Worm (Caenorhabditis elegans) whole organism, late embryonic: Measurements from ENCODE around the gene his-18.

Experiments
- C38D4.7 ChIP-seq: fragments of 200-800 bp; sonication (Bioruptor generic); optimal IDR thresholded peaks from 2 replicates; lab custom pipeline; 2018; ENCODE audit warnings: mild to moderate bottlenecking, missing genetic modification characterization, moderate library complexity, missing compliant biosample characterization
- F13H6.1 ChIP-seq: sonication (generic microtip); optimal IDR thresholded peaks from 2 replicates; lab custom pipeline; 2016; ENCODE audit warnings: missing genetic modification characterization, missing compliant biosample characterization
- K02D7.2 ChIP-seq: sonication (generic microtip); optimal IDR thresholded peaks from 2 replicates; lab custom pipeline; 2017; ENCODE audit warnings: mild to moderate bottlenecking, missing genetic modification characterization, missing compliant biosample characterization
- K09A11.1 ChIP-seq: sonication (generic microtip); optimal IDR thresholded peaks from 2 replicates; lab custom pipeline; 2017; ENCODE audit warnings: antibody characterized with exemption, mild to moderate bottlenecking, missing genetic modification characterization, missing compliant biosample characterization; ENCODE audit not compliant: insufficient read depth
- T23F11.4 ChIP-seq: fragments of 200-800 bp; sonication (Bioruptor generic); optimal IDR thresholded peaks from 2 replicates; lab custom pipeline; 2018; ENCODE audit warnings: mild to moderate bottlenecking, missing genetic modification characterization, missing compliant biosample characterization
- Y22D7AL.16 ChIP-seq: sonication (generic microtip); optimal IDR thresholded peaks from 2 replicates; lab custom pipeline; 2016; ENCODE audit warnings: missing genetic modification characterization, missing compliant biosample characterization
- ahr-1 ChIP-seq: sonication (generic microtip); optimal IDR thresholded peaks from 2 replicates; lab custom pipeline; 2016; ENCODE audit warnings: missing genetic modification characterization, missing compliant biosample characterization
- ceh-18 ChIP-seq: sonication (generic microtip); optimal IDR thresholded peaks from 2 replicates; lab custom pipeline; 2016; ENCODE audit warnings: missing genetic modification characterization, missing compliant biosample characterization
- ceh-24 ChIP-seq: sonication (generic microtip); optimal IDR thresholded peaks from 2 replicates; lab custom pipeline; 2016; ENCODE audit warnings: mild to moderate bottlenecking, missing genetic modification characterization, missing compliant biosample characterization
- ceh-31 ChIP-seq: sonication (generic microtip); optimal IDR thresholded peaks from 2 replicates; lab custom pipeline; 2016; ENCODE audit warnings: missing genetic modification characterization, missing compliant biosample characterization
- ceh-9 ChIP-seq: sonication (generic microtip); optimal IDR thresholded peaks from 2 replicates; lab custom pipeline; 2016; ENCODE audit warnings: mild to moderate bottlenecking, missing genetic modification characterization, inconsistent platforms, missing compliant biosample characterization
- che-1 ChIP-seq: sonication (generic microtip); optimal IDR thresholded peaks from 2 replicates; lab custom pipeline; 2016; ENCODE audit warnings: mild to moderate bottlenecking, missing genetic modification characterization, missing compliant biosample characterization
- dmd-4 ChIP-seq: sonication (generic microtip); optimal IDR thresholded peaks from 2 replicates; lab custom pipeline; 2016; ENCODE audit warnings: borderline replicate concordance, missing genetic modification characterization, missing compliant biosample characterization
- dve-1 ChIP-seq: sonication (generic microtip); optimal IDR thresholded peaks from 2 replicates; lab custom pipeline; 2017; ENCODE audit warnings: antibody characterized with exemption, mild to moderate bottlenecking, missing genetic modification characterization, missing compliant biosample characterization
- fkh-10 ChIP-seq: fragments of 150-350 bp; optimal IDR thresholded peaks from 2 replicates; lab custom pipeline; 2014; ENCODE audit warnings: missing biosample characterization, missing genetic modification reagents, missing genetic modification characterization
- fkh-6 ChIP-seq: sonication (generic microtip); optimal IDR thresholded peaks from 2 replicates; lab custom pipeline; 2016; ENCODE audit warnings: missing genetic modification characterization, missing compliant biosample characterization
- hlh-15 ChIP-seq: sonication (generic microtip); optimal IDR thresholded peaks from 2 replicates; lab custom pipeline; 2016; ENCODE audit warnings: missing genetic modification characterization, missing compliant biosample characterization
- hlh-30 ChIP-seq: sonication (generic microtip); optimal IDR thresholded peaks from 2 replicates; lab custom pipeline; 2017; ENCODE audit warnings: antibody characterized with exemption, missing genetic modification characterization, missing compliant biosample characterization; ENCODE audit not compliant: insufficient read depth
- mec-3 ChIP-seq: sonication (generic microtip); optimal IDR thresholded peaks from 2 replicates; lab custom pipeline; 2016; ENCODE audit warnings: borderline replicate concordance, missing genetic modification characterization, missing compliant biosample characterization
- nhr-11 ChIP-seq: fragments of 150-350 bp; optimal IDR thresholded peaks from 2 replicates; lab custom pipeline; 2014; ENCODE audit warnings: missing biosample characterization, missing genetic modification characterization
- nhr-232 ChIP-seq: sonication (generic microtip); optimal IDR thresholded peaks from 2 replicates; lab custom pipeline; 2016; ENCODE audit warnings: missing genetic modification characterization, missing compliant biosample characterization
- npax-4 ChIP-seq: sonication (generic microtip); optimal IDR thresholded peaks from 2 replicates; lab custom pipeline; 2016; ENCODE audit warnings: missing genetic modification characterization, missing compliant biosample characterization
- odd-2 ChIP-seq: sonication (generic microtip); optimal IDR thresholded peaks from 2 replicates; lab custom pipeline; 2017; ENCODE audit warnings: antibody characterized with exemption, mild to moderate bottlenecking, missing genetic modification characterization, missing compliant biosample characterization
- pag-3 ChIP-seq: sonication (generic microtip); optimal IDR thresholded peaks from 2 replicates; lab custom pipeline; 2016; ENCODE audit warnings: missing compliant biosample characterization, missing genetic modification characterization, borderline replicate concordance
- pat-9 ChIP-seq: fragments of 200-800 bp; sonication (Bioruptor generic); optimal IDR thresholded peaks from 2 replicates; lab custom pipeline; 2018; ENCODE audit warnings: mild to moderate bottlenecking, missing genetic modification characterization, moderate library complexity, missing compliant biosample characterization
- pax-1 ChIP-seq: fragments of 150-350 bp; optimal IDR thresholded peaks from 2 replicates; lab custom pipeline; 2014; ENCODE audit warnings: missing biosample characterization, missing genetic modification characterization
- pha-2 ChIP-seq: sonication (generic microtip); optimal IDR thresholded peaks from 2 replicates; lab custom pipeline; 2017; ENCODE audit warnings: mild to moderate bottlenecking, missing genetic modification characterization, missing compliant biosample characterization
- pros-1 ChIP-seq: fragments of 150-350 bp; optimal IDR thresholded peaks from 2 replicates; lab custom pipeline; 2014; ENCODE audit warnings: missing biosample characterization, missing genetic modification reagents, missing genetic modification characterization
- ref-2 ChIP-seq: sonication (generic microtip); optimal IDR thresholded peaks from 2 replicates; lab custom pipeline; 2016; ENCODE audit warnings: missing genetic modification characterization, missing compliant biosample characterization
- sox-2 ChIP-seq: fragments of 200-800 bp; sonication (Bioruptor generic); IDR thresholded peaks from 2 replicates; pipeline ENCODE4 v1.3.6; 2022; ENCODE audit warnings: missing genetic modification reagents, missing genetic modification characterization, missing compliant biosample characterization
- sox-4 ChIP-seq: sonication (generic microtip); optimal IDR thresholded peaks from 2 replicates; lab custom pipeline; 2017; ENCODE audit warnings: mild to moderate bottlenecking, missing genetic modification characterization, inconsistent platforms, missing compliant biosample characterization
- tbx-2 ChIP-seq: sonication (generic microtip); optimal IDR thresholded peaks from 2 replicates; lab custom pipeline; 2016; ENCODE audit warnings: missing genetic modification characterization, missing compliant biosample characterization
- unc-3 ChIP-seq, 2 experiments: fragments of 200-800 bp in 1 of 2; sonication (Bioruptor generic) in 1 of 2; sonication (generic microtip) in 1 of 2; conservative IDR thresholded peaks in 1 of 2; optimal IDR thresholded peaks in 1 of 2; 2 replicates each; pipeline versions ENCODE4 v1.3.6 to Lab custom; 2016 to 2022; ENCODE audit warnings: missing compliant biosample characterization in 2 of 2, missing genetic modification characterization in 2 of 2, missing genetic modification reagents in 1 of 2
- unc-55 ChIP-seq: sonication (generic microtip); optimal IDR thresholded peaks from 2 replicates; lab custom pipeline; 2017; ENCODE audit warnings: missing biosample characterization, missing genetic modification reagents, missing genetic modification characterization
- unc-86 ChIP-seq: sonication (generic microtip); optimal IDR thresholded peaks from 2 replicates; lab custom pipeline; 2016; ENCODE audit warnings: missing genetic modification characterization, missing compliant biosample characterization
- zip-5 ChIP-seq: sonication (generic microtip); optimal IDR thresholded peaks from 2 replicates; lab custom pipeline; 2016; ENCODE audit warnings: missing genetic modification characterization, missing compliant biosample characterization
- ztf-16 ChIP-seq: sonication (generic microtip); optimal IDR thresholded peaks from 2 replicates; lab custom pipeline; 2017; ENCODE audit warnings: missing genetic modification characterization, missing compliant biosample characterization

Gene his-18

DNA sequence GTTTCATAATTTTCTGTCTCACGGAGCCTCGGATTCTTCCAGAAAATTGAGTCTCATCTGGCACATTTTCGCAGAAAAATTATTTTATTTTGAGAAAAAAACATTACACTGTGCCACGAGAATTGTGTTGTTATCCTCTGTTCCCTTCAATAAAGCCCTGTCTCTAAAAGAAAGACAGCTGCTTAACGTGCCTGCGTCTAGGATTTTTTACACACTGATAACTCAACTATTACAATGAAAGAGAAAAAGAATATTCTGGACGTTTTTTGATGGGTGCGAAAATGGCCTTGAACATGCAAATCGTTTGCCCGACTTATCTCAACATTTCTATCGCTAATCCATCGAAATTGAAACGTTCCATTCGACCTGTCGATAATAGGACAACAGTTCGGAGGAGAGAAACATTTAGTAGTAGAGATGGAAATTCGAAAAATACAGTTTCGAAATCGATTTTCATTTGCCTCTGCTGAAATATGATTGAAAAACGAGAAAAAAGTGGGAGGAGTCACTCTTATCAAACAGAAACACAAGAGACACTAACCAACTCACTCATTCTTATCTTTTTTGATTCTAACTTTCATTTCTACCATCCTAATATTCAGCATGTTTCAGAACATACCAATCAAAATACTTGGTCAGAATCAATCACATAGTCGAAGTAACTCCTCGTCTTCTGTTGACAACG, 38.9 kb downstream of the his-18 start:
- TF ChIP-seq unc-55 (peak; percentile 28), fkh-10 (GFP tag; lab: Kevin White, UChicago) (no peak)

DNA sequence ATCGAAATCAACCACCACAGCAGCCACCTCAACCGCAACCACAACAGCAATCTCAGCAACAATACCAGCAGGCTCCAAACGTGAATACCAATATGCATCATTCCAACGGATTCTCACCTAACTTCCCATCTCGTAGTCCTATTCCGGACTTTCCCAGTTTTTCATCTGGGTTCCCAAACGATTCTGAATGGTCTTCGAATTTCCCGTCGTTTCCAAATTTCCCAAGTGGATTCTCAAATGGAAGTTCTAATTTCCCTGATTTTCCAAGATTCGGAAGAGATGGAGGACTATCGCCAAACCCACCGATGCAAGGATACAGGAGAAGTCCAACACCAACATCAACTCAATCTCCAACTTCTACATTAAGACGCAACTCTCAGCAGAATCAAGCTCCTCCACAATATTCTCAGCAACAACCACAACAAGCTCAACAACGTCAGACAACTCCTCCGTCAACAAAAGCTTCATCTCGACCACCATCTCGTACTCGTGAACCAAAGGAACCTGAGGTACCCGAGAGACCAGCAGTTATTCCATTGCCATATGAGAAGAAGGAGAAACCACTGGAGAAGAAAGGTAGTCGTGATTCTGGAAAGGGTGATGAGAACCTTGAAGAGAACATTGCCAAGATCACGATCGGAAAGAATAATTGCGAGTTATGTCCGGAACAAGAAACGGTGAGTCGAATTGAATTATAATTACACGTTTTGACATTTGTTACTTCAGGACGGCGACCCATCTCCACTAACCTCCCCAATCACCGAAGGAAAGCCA, 39.6 kb downstream of the his-18 start:
- TF ChIP-seq F13H6.1 (tag; lab: Kevin White, UChicago) (no peak), C38D4.7 (no peak), ceh-24 (tag; lab: Kevin White, UChicago) (no peak), hlh-30 (tag; lab: Kevin White, UChicago) (no peak), dmd-4 (no peak), zip-5 (tag; lab: Kevin White, UChicago) (no peak), dve-1 (tag; lab: Kevin White, UChicago) (no peak), nhr-232 (tag; lab: Kevin White, UChicago) (no peak), ztf-16 (tag; lab: Kevin White, UChicago) (no peak), unc-55 (no peak), K02D7.2 (no peak), pha-2 (tag; lab: Kevin White, UChicago) (no peak), che-1 (tag; lab: Kevin White, UChicago) (no peak), fkh-10 (GFP tag; lab: Kevin White, UChicago) (no peak), unc-86 (tag; lab: Kevin White, UChicago) (no peak), pag-3 (tag; lab: Kevin White, UChicago) (no peak), K09A11.1 (no peak), ceh-9 (tag; lab: Kevin White, UChicago) (no peak), odd-2 (tag; lab: Kevin White, UChicago) (no peak)

DNA sequence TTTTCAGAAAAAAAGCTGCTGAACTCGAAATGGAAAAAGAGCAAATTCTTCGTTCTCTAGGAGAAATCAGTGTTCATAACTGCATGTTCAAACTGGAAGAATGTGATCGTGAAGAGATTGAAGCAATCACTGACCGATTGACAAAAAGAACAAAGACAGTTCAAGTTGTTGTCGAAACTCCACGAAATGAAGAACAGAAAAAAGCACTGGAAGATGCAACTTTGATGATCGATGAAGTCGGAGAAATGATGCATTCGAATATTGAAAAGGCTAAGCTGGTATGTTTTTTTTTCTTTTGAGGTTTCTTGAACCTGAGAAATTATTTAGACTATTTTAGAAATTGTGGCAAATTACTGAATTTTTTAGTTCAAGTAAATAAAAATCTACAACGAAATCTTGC, 40.4 kb downstream of the his-18 start:
- TF ChIP-seq unc-86 (tag; lab: Kevin White, UChicago), result no peak
- TF ChIP-seq ahr-1, result no peak
- no peak for TF ChIP-seq pros-1
- TF ChIP-seq T23F11.4 (GFP tag; lab: Kevin White, UChicago), result no peak
- no peak for TF ChIP-seq ceh-18 (tag; lab: Kevin White, UChicago)
- TF ChIP-seq sox-2 (GFP tag; lab: Robert Waterston, UW), result no peak
- TF ChIP-seq pat-9 (tag; lab: Kevin White, UChicago), result no peak
- TF ChIP-seq npax-4 (tag; lab: Kevin White, UChicago), result no peak
- no peak for TF ChIP-seq nhr-11 (tag; lab: Kevin White, UChicago)
- no peak for TF ChIP-seq odd-2 (tag; lab: Kevin White, UChicago)
- TF ChIP-seq, all 69 proteins: peak for 0

DNA sequence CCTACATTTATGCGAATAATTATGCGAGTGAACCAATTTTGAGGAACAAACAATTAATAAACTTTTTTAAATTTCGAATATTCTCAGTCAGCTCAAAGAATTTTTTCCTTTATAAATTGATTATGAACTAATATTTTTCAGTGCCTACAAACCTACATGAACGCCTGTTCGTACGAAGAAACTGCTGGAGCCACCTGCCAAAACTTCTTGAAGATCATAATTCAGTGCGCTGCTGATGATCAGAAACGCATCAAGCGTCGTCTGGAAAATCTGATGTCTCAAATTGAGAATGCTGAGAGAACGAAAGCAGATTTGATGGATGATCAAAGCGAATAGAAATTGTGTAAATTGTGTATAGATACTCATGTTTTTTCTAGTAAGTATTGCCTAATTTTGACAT, 40.9 kb downstream of the his-18 start:
- TF ChIP-seq C38D4.7, result no peak

DNA sequence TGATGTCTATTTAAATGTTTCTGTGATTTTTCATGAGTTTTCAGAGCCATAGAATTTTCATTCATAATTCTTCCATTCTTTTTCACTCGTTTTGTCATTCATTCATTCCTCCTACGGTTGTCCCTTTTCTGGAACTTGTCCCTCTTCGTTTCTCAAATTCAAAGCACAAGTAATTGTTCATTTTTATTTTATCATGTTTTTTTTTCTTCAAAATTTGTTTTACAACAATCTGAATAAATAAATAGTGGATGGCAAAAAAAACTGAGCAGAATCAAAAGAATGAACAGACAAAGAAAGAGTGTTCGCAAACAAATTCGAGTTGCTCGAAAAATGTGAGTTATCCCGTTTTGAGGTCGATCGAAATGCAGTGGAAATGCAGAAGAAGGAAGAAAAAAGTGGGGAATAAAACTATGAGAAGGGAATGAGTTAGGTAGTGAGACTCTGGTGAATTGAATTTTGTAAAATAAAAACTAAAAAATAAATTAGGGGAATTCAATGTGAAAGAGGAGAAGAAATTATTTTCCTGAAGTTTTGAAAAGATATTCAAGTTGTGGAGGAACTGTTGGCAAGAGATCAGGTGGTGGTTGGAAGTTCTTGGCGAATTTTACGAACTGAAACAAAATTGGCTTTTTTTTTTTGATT, 41.5 kb downstream of the his-18 start:
- no peak for TF ChIP-seq nhr-232 (tag; lab: Kevin White, UChicago)
- TF ChIP-seq ztf-16 (tag; lab: Kevin White, UChicago), result no peak
- no peak for TF ChIP-seq fkh-6 (tag; lab: Kevin White, UChicago)
- no peak for TF ChIP-seq unc-3 (GFP tag; conservative IDR thresholded peaks at IDR 0.05; lab: Robert Waterston, UW)
- no peak for TF ChIP-seq unc-3 (tag; optimal IDR thresholded peaks at IDR 0.05; lab: Kevin White, UChicago)
- TF ChIP-seq tbx-2 (tag; lab: Kevin White, UChicago), result no peak
- TF ChIP-seq ceh-31, result no peak
- no peak for TF ChIP-seq pax-1 (tag; lab: Kevin White, UChicago)
- no peak for TF ChIP-seq Y22D7AL.16 (tag; lab: Kevin White, UChicago)
- no peak for TF ChIP-seq mec-3
- TF ChIP-seq hlh-15 (tag; lab: Kevin White, UChicago), result no peak
- TF ChIP-seq sox-2 (GFP tag; lab: Robert Waterston, UW), result no peak
- no peak for TF ChIP-seq sox-4 (tag; lab: Kevin White, UChicago)
- no peak for TF ChIP-seq ref-2
- TF ChIP-seq dmd-4, result no peak
